Worm (Caenorhabditis elegans) whole organism, L4 larva: ENCODE measurements around the gene gur-5.
A peak's percentile ranks its signal among the peaks of the same experiment; 100 is the strongest.

Experiments used
- hlh-11 ChIP-seq: fragments of 200-800 bp; sonication (Bioruptor generic); optimal IDR thresholded peaks from 2 replicates; lab custom pipeline; 2018; ENCODE audit warnings: mild to moderate bottlenecking, missing genetic modification characterization, missing compliant biosample characterization
- lsy-2 ChIP-seq, 2 experiments: fragments of 150-350 bp in 1 of 2; sonication (generic microtip) in 1 of 2; optimal IDR thresholded peaks; 2 replicates each; lab custom pipeline; 2014 to 2017; ENCODE audit warnings: missing biosample characterization in 2 of 2, missing genetic modification characterization in 2 of 2
- nhr-28 ChIP-seq: fragments of 150-350 bp; optimal IDR thresholded peaks from 2 replicates; lab custom pipeline; 2014; ENCODE audit warnings: missing biosample characterization, missing genetic modification characterization

ce11 chrII:5282740-5283281, 2.3 kb upstream of the gur-5 start:
- TF ChIP-seq lsy-2 (tag; optimal IDR thresholded peaks at IDR 0.05; lab: Kevin White, UChicago) = no peak
- peak; percentile 70 for TF ChIP-seq nhr-28 (tag; lab: Kevin White, UChicago)
- no peak for TF ChIP-seq hlh-11 (tag; lab: Kevin White, UChicago)
